Worm (Caenorhabditis elegans) whole organism, L2 larva: Measurements from ENCODE around the gene Y54E2A.4.

Source experiments
- fos-1 ChIP-seq: fragments of 150-350 bp; optimal IDR thresholded peaks from 2 replicates; lab custom pipeline; 2014; ENCODE audit warnings: missing biosample characterization, missing genetic modification characterization
- nhr-77 ChIP-seq: fragments of 150-350 bp; optimal IDR thresholded peaks from 2 replicates; lab custom pipeline; 2014; ENCODE audit warnings: missing biosample characterization, missing genetic modification characterization
- skn-1 ChIP-seq: sonication (generic microtip); optimal IDR thresholded peaks from 2 replicates; lab custom pipeline; 2017; ENCODE audit warnings: missing biosample characterization, missing genetic modification characterization
- ztf-4 ChIP-seq: fragments of 150-350 bp; optimal IDR thresholded peaks from 2 replicates; lab custom pipeline; 2014; ENCODE audit warnings: missing biosample characterization, missing genetic modification characterization

- TF ChIP-seq fos-1 (tag; lab: Kevin White, UChicago), result no peak
- TF ChIP-seq ztf-4 (tag; lab: Kevin White, UChicago), result no peak
- TF ChIP-seq skn-1 (tag; lab: Kevin White, UChicago), result no peak
- no peak for TF ChIP-seq nhr-77 (tag; lab: Kevin White, UChicago)
Observed at ce11 chrII:14785906-14786305, 31.5 kb downstream of the Y54E2A.4 start, which contains the start of gene Y54E2A.9.
